Fruit fly (Drosophila melanogaster) whole organism, embryonic: ENCODE measurements around the gene dsx-c73A.

ENCODE experiments used
- Atf6 ChIP-seq: fragments of 200-800 bp; sonication (Bioruptor generic); IDR thresholded peaks from 2 replicates; pipeline ENCODE4 v1.3.6; 2022; ENCODE audit warnings: missing biosample characterization, missing genetic modification characterization
- CG10274 ChIP-seq: fragments of 200-800 bp; sonication (Bioruptor generic); optimal IDR thresholded peaks from 3 replicates; lab custom pipeline; 2017; ENCODE audit warnings: missing biosample characterization, mild to moderate bottlenecking, missing genetic modification characterization
- CG10543 ChIP-seq: fragments of 200-800 bp; sonication (Bioruptor generic); optimal IDR thresholded peaks from 3 replicates; lab custom pipeline; 2017; ENCODE audit warnings: missing biosample characterization, mild to moderate bottlenecking, missing genetic modification characterization, moderate library complexity
- CG11504 ChIP-seq: fragments of 200-800 bp; sonication (Bioruptor generic); optimal IDR thresholded peaks from 3 replicates; lab custom pipeline; 2019; ENCODE audit warnings: missing biosample characterization, mild to moderate bottlenecking, missing genetic modification characterization, moderate library complexity
- CG11695 ChIP-seq: fragments of 200-800 bp; sonication (Bioruptor generic); IDR thresholded peaks from 3 replicates; pipeline ENCODE4 v1.3.6; 2022; ENCODE audit warnings: missing biosample characterization, missing genetic modification characterization
- CG12071 ChIP-seq: fragments of 200-800 bp; sonication (Bioruptor generic); optimal IDR thresholded peaks from 3 replicates; lab custom pipeline; 2018; ENCODE audit warnings: missing biosample characterization, mild to moderate bottlenecking, missing genetic modification characterization
- CG12299 ChIP-seq: fragments of 200-800 bp; sonication (Bioruptor generic); optimal IDR thresholded peaks from 2 replicates; lab custom pipeline; 2018; ENCODE audit warnings: missing biosample characterization, mild to moderate bottlenecking, missing genetic modification characterization
- CG12769 ChIP-seq: fragments of 200-800 bp; sonication (Bioruptor generic); optimal IDR thresholded peaks from 2 replicates; lab custom pipeline; 2019; ENCODE audit warnings: missing biosample characterization, mild to moderate bottlenecking, missing genetic modification characterization, moderate library complexity
- CG13296 ChIP-seq: fragments of 200-800 bp; sonication (Bioruptor generic); optimal IDR thresholded peaks from 3 replicates; lab custom pipeline; 2018; ENCODE audit warnings: missing biosample characterization, mild to moderate bottlenecking, missing genetic modification characterization
- CG14014 ChIP-seq: fragments of 200-800 bp; sonication (Bioruptor generic); IDR thresholded peaks from 2 replicates; pipeline ENCODE4 v1.3.6; 2022; ENCODE audit warnings: missing biosample characterization, missing genetic modification characterization
- CG17359 ChIP-seq: fragments of 200-800 bp; sonication (Bioruptor generic); optimal IDR thresholded peaks from 3 replicates; lab custom pipeline; 2018; ENCODE audit warnings: missing biosample characterization, mild to moderate bottlenecking, missing genetic modification characterization, moderate library complexity
- CG2120 ChIP-seq: fragments of 200-800 bp; sonication (Bioruptor generic); optimal IDR thresholded peaks from 3 replicates; lab custom pipeline; 2016; ENCODE audit warnings: missing biosample characterization, missing genetic modification characterization
- CG2678 ChIP-seq: fragments of 200-800 bp; sonication (Bioruptor generic); optimal IDR thresholded peaks from 3 replicates; lab custom pipeline; 2019; ENCODE audit warnings: missing biosample characterization, mild to moderate bottlenecking, missing genetic modification characterization, moderate library complexity
- CG3281 ChIP-seq: fragments of 200-800 bp; sonication (Bioruptor generic); optimal IDR thresholded peaks from 3 replicates; lab custom pipeline; 2017; ENCODE audit warnings: missing biosample characterization, mild to moderate bottlenecking, missing genetic modification characterization
- CG4424 ChIP-seq: fragments of 200-800 bp; sonication (Bioruptor generic); optimal IDR thresholded peaks from 3 replicates; lab custom pipeline; 2016; ENCODE audit warnings: missing biosample characterization, missing genetic modification characterization
- CG4820 ChIP-seq: fragments of 200-800 bp; sonication (Bioruptor generic); optimal IDR thresholded peaks from 3 replicates; lab custom pipeline; 2016; ENCODE audit warnings: missing biosample characterization, missing genetic modification characterization
- CG7271 ChIP-seq: fragments of 200-800 bp; sonication (Bioruptor generic); optimal IDR thresholded peaks from 2 replicates; lab custom pipeline; 2018; ENCODE audit warnings: missing biosample characterization, mild to moderate bottlenecking, missing genetic modification characterization, moderate library complexity
- CoRest ChIP-seq: fragments of 200-800 bp; sonication (Bioruptor generic); optimal IDR thresholded peaks from 3 replicates; lab custom pipeline; 2018; ENCODE audit warnings: missing biosample characterization, mild to moderate bottlenecking, missing genetic modification characterization, moderate library complexity
- Dek ChIP-seq: fragments of 200-800 bp; sonication (Bioruptor generic); optimal IDR thresholded peaks from 3 replicates; lab custom pipeline; 2019; ENCODE audit warnings: missing biosample characterization, mild to moderate bottlenecking, missing genetic modification characterization, moderate library complexity
- Eip74EF ChIP-seq, 2 experiments: fragments of 200-800 bp in 1 of 2; fragments of >200 bp in 1 of 2; sonication (Bioruptor generic) in 1 of 2; optimal IDR thresholded peaks; 2 replicates each; lab custom pipeline; 2017 to 2019; ENCODE audit warnings: missing biosample characterization in 2 of 2, missing genetic modification characterization in 2 of 2, mild to moderate bottlenecking in 1 of 2, moderate library complexity in 1 of 2
- Fer1 ChIP-seq: fragments of 200-800 bp; sonication (Bioruptor generic); optimal IDR thresholded peaks from 2 replicates; lab custom pipeline; 2017; ENCODE audit warnings: missing biosample characterization, mild to moderate bottlenecking, missing genetic modification characterization
- Hmr ChIP-seq: fragments of 200-800 bp; sonication (Bioruptor generic); optimal IDR thresholded peaks from 3 replicates; lab custom pipeline; 2017; ENCODE audit warnings: mild to moderate bottlenecking, missing biosample characterization, missing genetic modification reagents, missing genetic modification characterization
- Kr ChIP-seq: fragments of 200-800 bp; sonication (Bioruptor generic); optimal IDR thresholded peaks from 2 replicates; lab custom pipeline; 2017; ENCODE audit warnings: missing biosample characterization, mild to moderate bottlenecking, missing genetic modification characterization
- Meics ChIP-seq: fragments of 200-800 bp; sonication (Bioruptor generic); optimal IDR thresholded peaks from 2 replicates; lab custom pipeline; 2017; ENCODE audit warnings: missing biosample characterization, mild to moderate bottlenecking, missing genetic modification characterization
- Nf-YC ChIP-seq: fragments of 200-800 bp; optimal IDR thresholded peaks from 3 replicates; lab custom pipeline; 2019; ENCODE audit warnings: missing biosample characterization, mild to moderate bottlenecking, missing genetic modification characterization, moderate library complexity
- Oli ChIP-seq: fragments of 200-800 bp; sonication (Bioruptor generic); optimal IDR thresholded peaks from 2 replicates; lab custom pipeline; 2018; ENCODE audit warnings: missing biosample characterization, mild to moderate bottlenecking, missing genetic modification characterization, moderate library complexity
- PHDP ChIP-seq: fragments of 200-800 bp; sonication (Bioruptor generic); optimal IDR thresholded peaks from 3 replicates; lab custom pipeline; 2018; ENCODE audit warnings: missing biosample characterization, mild to moderate bottlenecking, missing genetic modification characterization, moderate library complexity
- Sox102F ChIP-seq: fragments of 200-800 bp; sonication (Bioruptor generic); optimal IDR thresholded peaks from 2 replicates; lab custom pipeline; 2018; ENCODE audit warnings: missing biosample characterization, mild to moderate bottlenecking, missing genetic modification characterization, moderate library complexity
- Sry-δ ChIP-seq: fragments of 200-800 bp; sonication (Bioruptor generic); optimal IDR thresholded peaks from 2 replicates; lab custom pipeline; 2016; ENCODE audit warnings: missing biosample characterization, missing genetic modification characterization
- TFAM ChIP-seq: fragments of 200-800 bp; sonication (Bioruptor generic); optimal IDR thresholded peaks from 2 replicates; lab custom pipeline; 2017; ENCODE audit warnings: missing biosample characterization, missing genetic modification characterization, inconsistent platforms
- ab ChIP-seq: fragments of 200-800 bp; sonication (Bioruptor generic); optimal IDR thresholded peaks from 2 replicates; lab custom pipeline; 2016; ENCODE audit warnings: missing biosample characterization, missing genetic modification characterization
- bab2 ChIP-seq: fragments of 200-800 bp; sonication (Bioruptor generic); optimal IDR thresholded peaks from 2 replicates; lab custom pipeline; 2016; ENCODE audit warnings: missing biosample characterization, missing genetic modification characterization
- cg ChIP-seq: fragments of 200-800 bp; sonication (Bioruptor generic); optimal IDR thresholded peaks from 3 replicates; lab custom pipeline; 2019; ENCODE audit warnings: missing biosample characterization, mild to moderate bottlenecking, missing genetic modification characterization, moderate library complexity
- disco-r ChIP-seq: fragments of 200-800 bp; sonication (Bioruptor generic); optimal IDR thresholded peaks from 2 replicates; lab custom pipeline; 2016; ENCODE audit warnings: missing biosample characterization, missing genetic modification characterization
- dysf ChIP-seq: fragments of 200-800 bp; sonication (Bioruptor generic); IDR thresholded peaks from 3 replicates; pipeline ENCODE4 v1.3.6; 2022; ENCODE audit warnings: missing biosample characterization, missing genetic modification characterization
- eyg ChIP-seq: fragments of 200-800 bp; sonication (Bioruptor generic); optimal IDR thresholded peaks from 3 replicates; lab custom pipeline; 2016; ENCODE audit warnings: missing biosample characterization, missing genetic modification characterization
- fd3F ChIP-seq: fragments of 200-800 bp; sonication (Bioruptor generic); optimal IDR thresholded peaks from 2 replicates; lab custom pipeline; 2018; ENCODE audit warnings: missing biosample characterization, mild to moderate bottlenecking, missing genetic modification characterization, moderate library complexity
- gce ChIP-seq: fragments of 200-800 bp; sonication (Bioruptor generic); IDR thresholded peaks from 3 replicates; pipeline ENCODE4 v1.3.6; 2022; ENCODE audit warnings: missing biosample characterization, missing genetic modification characterization
- gem ChIP-seq: fragments of 200-800 bp; sonication (Bioruptor generic); optimal IDR thresholded peaks from 2 replicates; lab custom pipeline; 2019; ENCODE audit warnings: missing biosample characterization, mild to moderate bottlenecking, missing genetic modification characterization, moderate library complexity
- gt ChIP-seq: fragments of 200-800 bp; sonication (Bioruptor generic); IDR thresholded peaks from 2 replicates; pipeline ENCODE4 v1.3.6; 2022; ENCODE audit warnings: missing biosample characterization, missing genetic modification characterization
- inv ChIP-seq: fragments of 200-800 bp; sonication (Bioruptor generic); IDR thresholded peaks from 2 replicates; pipeline ENCODE4 v1.3.6; 2022; ENCODE audit warnings: missing biosample characterization, missing genetic modification characterization; ENCODE audit not compliant: partially characterized antibody
- kay ChIP-seq: fragments of 200-800 bp; sonication (Bioruptor generic); optimal IDR thresholded peaks from 2 replicates; lab custom pipeline; 2016; ENCODE audit warnings: missing biosample characterization, missing genetic modification characterization
- lab ChIP-seq: fragments of 200-800 bp; sonication (Bioruptor generic); optimal IDR thresholded peaks from 3 replicates; lab custom pipeline; 2017; ENCODE audit warnings: missing biosample characterization, missing genetic modification characterization, mild to moderate bottlenecking, moderate library complexity, missing genetic modification reagents
- pho ChIP-seq: fragments of 200-800 bp; sonication (Bioruptor generic); optimal IDR thresholded peaks from 2 replicates; lab custom pipeline; 2016; ENCODE audit warnings: missing biosample characterization, missing genetic modification characterization
- phol ChIP-seq: fragments of 200-800 bp; sonication (Bioruptor generic); optimal IDR thresholded peaks from 3 replicates; lab custom pipeline; 2018; ENCODE audit warnings: missing biosample characterization, mild to moderate bottlenecking, missing genetic modification characterization, moderate library complexity
- sens ChIP-seq: fragments of 200-800 bp; sonication (Bioruptor generic); peaks from one replicate; lab custom pipeline; 2016; ENCODE audit warnings: missing biosample characterization, missing genetic modification characterization
- slbo ChIP-seq: fragments of 200-800 bp; sonication (Bioruptor generic); IDR thresholded peaks from 2 replicates; pipeline ENCODE4 v1.3.6; 2022; ENCODE audit warnings: missing biosample characterization, missing genetic modification characterization
- trem ChIP-seq: fragments of 200-800 bp; optimal IDR thresholded peaks from 3 replicates; lab custom pipeline; 2019; ENCODE audit warnings: missing biosample characterization, mild to moderate bottlenecking, missing genetic modification characterization, moderate library complexity
- ttk ChIP-seq: fragments of 200-800 bp; sonication (Bioruptor generic); IDR thresholded peaks from 2 replicates; pipeline ENCODE4 v2.1.2; 2022; ENCODE audit warnings: missing biosample characterization, missing genetic modification characterization
- wek ChIP-seq: fragments of 200-800 bp; sonication (Bioruptor generic); optimal IDR thresholded peaks from 3 replicates; lab custom pipeline; 2018; ENCODE audit warnings: missing biosample characterization, mild to moderate bottlenecking, missing genetic modification characterization, moderate library complexity

The dsx-c73A gene

dm6 chr3L:16494651-16495074, 42.9 kb upstream of the dsx-c73A start:
- peak; percentile 50 for TF ChIP-seq CG11504
- TF ChIP-seq gce (GFP tag; lab: Robert Waterston, UW), result no peak
- no peak for TF ChIP-seq inv (GFP tag; lab: Robert Waterston, UW)
- TF ChIP-seq CG10274, result peak; percentile 20
- no peak for TF ChIP-seq Atf6 (GFP tag; lab: Robert Waterston, UW)
- TF ChIP-seq Hmr, result peak; percentile 27
- peak; percentile 52 for TF ChIP-seq CG13296 (GFP tag; lab: Kevin White, UChicago)
- TF ChIP-seq trem (tag; lab: Kevin White, UChicago), result peak; percentile 14
- no peak for TF ChIP-seq gt (GFP tag; lab: Robert Waterston, UW)
- peak; percentile 27 for TF ChIP-seq Oli (tag; lab: Kevin White, UChicago)
- 0 out of 2 replicates have a peak, but pooled peaks have one; percentile 9 for TF ChIP-seq ttk (GFP tag; lab: Robert Waterston, UW)
- TF ChIP-seq CG7271 (tag; lab: Kevin White, UChicago), result no peak
- no peak for TF ChIP-seq CG11695
- TF ChIP-seq CG12071, result peak; percentile 31
- TF ChIP-seq CG12769 (tag; lab: Kevin White, UChicago), result peak; percentile 23
- TF ChIP-seq eyg (GFP tag; lab: Kevin White, UChicago), result peak; percentile 37
- no peak for TF ChIP-seq Sry-δ (GFP tag; lab: Kevin White, UChicago)
- peak; percentile 9 for TF ChIP-seq Fer1 (GFP tag; lab: Kevin White, UChicago)
- TF ChIP-seq CG17359 (tag; lab: Kevin White, UChicago), result peak; percentile 26
- peak; percentile 54 for TF ChIP-seq CG3281 (GFP tag; lab: Kevin White, UChicago)
- peak; percentile 67 for TF ChIP-seq CG2678 (tag; lab: Kevin White, UChicago)
- TF ChIP-seq Dek (tag; lab: Kevin White, UChicago), result peak; percentile 17
- peak; percentile 7 for TF ChIP-seq lab (GFP tag; lab: Kevin White, UChicago)
- peak; percentile 28 for TF ChIP-seq CG4424 (GFP tag; lab: Kevin White, UChicago)
- TF ChIP-seq CoRest (tag; lab: Kevin White, UChicago), result peak; percentile 18
- TF ChIP-seq pho (GFP tag; lab: Kevin White, UChicago), result peak; percentile 21
- TF ChIP-seq CG10543 (GFP tag; lab: Kevin White, UChicago), result peak; percentile 40
- peak; percentile 50 for TF ChIP-seq gem (tag; lab: Kevin White, UChicago)
- 0 out of 2 replicates have a peak, but pooled peaks have one; percentile 23 for TF ChIP-seq CG14014
- no peak for TF ChIP-seq ab
- TF ChIP-seq bab2 (GFP tag; lab: Kevin White, UChicago), result peak; percentile 18
- peak; percentile 22; the same call in 1 of the 3 replicates for TF ChIP-seq dysf (GFP tag; lab: Robert Waterston, UW)
- no peak for TF ChIP-seq Kr (GFP tag; lab: Kevin White, UChicago)
- peak; percentile 29 for TF ChIP-seq CG12299
- TF ChIP-seq fd3F, result peak; percentile 19
- peak in 1 of 2 experiments; percentile 32 for TF ChIP-seq Eip74EF (GFP tag; optimal IDR thresholded peaks at IDR 0.05; lab: Kevin White, UChicago)
- TF ChIP-seq PHDP (tag; lab: Kevin White, UChicago), result peak; percentile 23
- TF ChIP-seq CG4820 (GFP tag; lab: Kevin White, UChicago), result no peak
- peak; percentile 31 for TF ChIP-seq wek (GFP tag; lab: Kevin White, UChicago)
- TF ChIP-seq TFAM (GFP tag; lab: Kevin White, UChicago), result no peak
- TF ChIP-seq Meics (GFP tag; lab: Kevin White, UChicago), result peak; percentile 20
- peak; percentile 90 for TF ChIP-seq sens (GFP tag; lab: Kevin White, UChicago)
- no peak for TF ChIP-seq cg
- no peak for TF ChIP-seq disco-r
- TF ChIP-seq Nf-YC (tag; lab: Kevin White, UChicago), result peak; percentile 20
- TF ChIP-seq slbo (GFP tag; lab: Robert Waterston, UW), result no peak
- TF ChIP-seq kay (GFP tag; lab: Kevin White, UChicago), result peak; percentile 16
- TF ChIP-seq CG2120 (GFP tag; lab: Kevin White, UChicago), result no peak
- peak; percentile 36 for TF ChIP-seq phol
- TF ChIP-seq Sox102F (GFP tag; lab: Kevin White, UChicago), result peak; percentile 23
